Worm (Caenorhabditis elegans) whole organism, young adult: ENCODE data around the gene F20B6.4.
A peak's percentile ranks its signal among the peaks of the same experiment; 100 is the strongest.

Experiments used
- D2030.7 ChIP-seq: fragments of 200-800 bp; sonication (Bioruptor generic); IDR thresholded peaks from 2 replicates; pipeline ENCODE4 v1.3.6; 2022; ENCODE audit warnings: missing genetic modification reagents, missing genetic modification characterization, missing compliant biosample characterization
- F10E7.11 ChIP-seq: sonication (generic microtip); optimal IDR thresholded peaks from 2 replicates; lab custom pipeline; 2017; ENCODE audit warnings: mild to moderate bottlenecking, missing genetic modification characterization, moderate library complexity, missing compliant biosample characterization
- F52B5.7 ChIP-seq: sonication (generic microtip); optimal IDR thresholded peaks from 2 replicates; lab custom pipeline; 2016; ENCODE audit warnings: mild to moderate bottlenecking, missing genetic modification characterization, missing compliant biosample characterization
- T07F8.4 ChIP-seq: sonication (generic microtip); optimal IDR thresholded peaks from 2 replicates; lab custom pipeline; 2016; ENCODE audit warnings: mild to moderate bottlenecking, missing genetic modification characterization, moderate library complexity, missing compliant biosample characterization
- T26A5.8 ChIP-seq: sonication (generic microtip); optimal IDR thresholded peaks from 2 replicates; lab custom pipeline; 2016; ENCODE audit warnings: missing genetic modification characterization, missing compliant biosample characterization
- Y67H2A.10 ChIP-seq: fragments of 200-800 bp; sonication (Bioruptor generic); conservative IDR thresholded peaks from 2 replicates; pipeline ENCODE4 v1.3.6; 2022; ENCODE audit warnings: missing genetic modification reagents, missing genetic modification characterization, missing compliant biosample characterization
- Y95B8A.8 ChIP-seq: fragments of 200-800 bp; sonication (Bioruptor generic); IDR thresholded peaks from 2 replicates; pipeline ENCODE4 v1.3.6; 2022; ENCODE audit warnings: missing genetic modification reagents, missing genetic modification characterization, missing compliant biosample characterization
- ZK185.1 ChIP-seq: sonication (generic microtip); optimal IDR thresholded peaks from 2 replicates; lab custom pipeline; 2016; ENCODE audit warnings: mild to moderate bottlenecking, missing genetic modification characterization, missing compliant biosample characterization; ENCODE audit not compliant: poor library complexity, severe bottlenecking
- akir-1 ChIP-seq: fragments of 200-800 bp; sonication (Bioruptor generic); optimal IDR thresholded peaks from 2 replicates; lab custom pipeline; 2018; ENCODE audit warnings: mild to moderate bottlenecking, missing genetic modification characterization, moderate library complexity, missing compliant biosample characterization
- attf-3 ChIP-seq: fragments of 200-800 bp; sonication (Bioruptor generic); conservative IDR thresholded peaks from 2 replicates; pipeline ENCODE4 v1.3.6; 2022; ENCODE audit warnings: missing genetic modification reagents, missing genetic modification characterization, missing compliant biosample characterization
- attf-5 ChIP-seq: fragments of 200-800 bp; sonication (Bioruptor generic); optimal IDR thresholded peaks from 2 replicates; lab custom pipeline; 2018; ENCODE audit warnings: mild to moderate bottlenecking, missing genetic modification characterization, missing compliant biosample characterization
- bed-2 ChIP-seq: fragments of 200-800 bp; sonication (Bioruptor generic); IDR thresholded peaks from 2 replicates; pipeline ENCODE4 v1.3.6; 2022; ENCODE audit warnings: missing genetic modification reagents, missing genetic modification characterization, missing compliant biosample characterization
- ccch-3 ChIP-seq: fragments of 200-800 bp; sonication (Bioruptor generic); optimal IDR thresholded peaks from 2 replicates; lab custom pipeline; 2018; ENCODE audit warnings: mild to moderate bottlenecking, missing genetic modification characterization, missing compliant biosample characterization
- cebp-2 ChIP-seq: fragments of 200-800 bp; sonication (Bioruptor generic); IDR thresholded peaks from 2 replicates; pipeline ENCODE4 v1.3.6; 2022; ENCODE audit warnings: missing genetic modification characterization, missing compliant biosample characterization
- ceh-100 ChIP-seq: fragments of 200-800 bp; sonication (Bioruptor generic); IDR thresholded peaks from 2 replicates; pipeline ENCODE4 v1.3.6; 2022; ENCODE audit warnings: missing genetic modification reagents, missing genetic modification characterization, missing compliant biosample characterization
- ceh-27 ChIP-seq: fragments of 200-800 bp; sonication (Bioruptor generic); optimal IDR thresholded peaks from 2 replicates; lab custom pipeline; 2018; ENCODE audit warnings: mild to moderate bottlenecking, missing genetic modification characterization, moderate library complexity, missing compliant biosample characterization
- ceh-58 ChIP-seq: fragments of 200-800 bp; sonication (Bioruptor generic); IDR thresholded peaks from 2 replicates; pipeline ENCODE4 v1.3.6; 2022; ENCODE audit warnings: missing genetic modification characterization, missing compliant biosample characterization
- dpff-1 ChIP-seq: sonication (generic microtip); optimal IDR thresholded peaks from 2 replicates; lab custom pipeline; 2017; ENCODE audit warnings: mild to moderate bottlenecking, missing genetic modification characterization, missing compliant biosample characterization
- dpl-1 ChIP-seq: fragments of 150-350 bp; optimal IDR thresholded peaks from 2 replicates; lab custom pipeline; 2014; ENCODE audit warnings: missing biosample characterization, missing genetic modification reagents, missing genetic modification characterization
- efl-1 ChIP-seq: fragments of 150-350 bp; optimal IDR thresholded peaks from 2 replicates; lab custom pipeline; 2014; ENCODE audit warnings: missing biosample characterization, missing genetic modification reagents, missing genetic modification characterization
- egrh-3 ChIP-seq: fragments of 200-800 bp; sonication (Bioruptor generic); IDR thresholded peaks from 2 replicates; pipeline ENCODE4 v1.3.6; 2022; ENCODE audit warnings: missing genetic modification reagents, missing genetic modification characterization, missing compliant biosample characterization
- ets-4 ChIP-seq: fragments of 200-800 bp; sonication (Bioruptor generic); optimal IDR thresholded peaks from 2 replicates; lab custom pipeline; 2018; ENCODE audit warnings: mild to moderate bottlenecking, missing genetic modification characterization, missing compliant biosample characterization
- fkh-3 ChIP-seq: sonication (generic microtip); optimal IDR thresholded peaks from 2 replicates; lab custom pipeline; 2016; ENCODE audit warnings: mild to moderate bottlenecking, missing genetic modification characterization, missing compliant biosample characterization
- hmg-1.2 ChIP-seq: fragments of 200-800 bp; sonication (Bioruptor generic); IDR thresholded peaks from 2 replicates; pipeline ENCODE4 v1.3.6; 2022; ENCODE audit warnings: missing genetic modification reagents, missing genetic modification characterization, missing compliant biosample characterization
- hsf-1 ChIP-seq: fragments of 200-800 bp; sonication (Bioruptor generic); IDR thresholded peaks from 2 replicates; pipeline ENCODE4 v1.3.6; 2022; ENCODE audit warnings: missing genetic modification reagents, missing genetic modification characterization, missing compliant biosample characterization
- lin-35 ChIP-seq, 3 experiments: fragments of 150-350 bp in 2 of 3; sonication (generic microtip) in 1 of 3; optimal IDR thresholded peaks; 2 replicates each; lab custom pipeline; 2014 to 2018; ENCODE audit warnings: missing biosample characterization in 3 of 3, missing genetic modification characterization in 3 of 3, missing genetic modification reagents in 3 of 3
- lin-54 ChIP-seq: fragments of 200-800 bp; sonication (Bioruptor generic); optimal IDR thresholded peaks from 2 replicates; lab custom pipeline; 2018; ENCODE audit warnings: mild to moderate bottlenecking, missing genetic modification characterization, missing compliant biosample characterization
- lir-1 ChIP-seq: fragments of 200-800 bp; sonication (Bioruptor generic); conservative IDR thresholded peaks from 2 replicates; pipeline ENCODE4 v1.3.6; 2022; ENCODE audit warnings: missing genetic modification reagents, missing genetic modification characterization, missing compliant biosample characterization
- lsl-1 ChIP-seq: fragments of 200-800 bp; sonication (Bioruptor generic); optimal IDR thresholded peaks from 2 replicates; lab custom pipeline; 2018; ENCODE audit warnings: mild to moderate bottlenecking, missing genetic modification characterization, moderate library complexity, missing compliant biosample characterization
- lsy-27 ChIP-seq: sonication (generic microtip); optimal IDR thresholded peaks from 2 replicates; lab custom pipeline; 2017; ENCODE audit warnings: missing genetic modification characterization, mild to moderate bottlenecking, missing compliant biosample characterization, antibody characterized with exemption, missing genotype, borderline replicate concordance; ENCODE audit not compliant: insufficient read depth
- madf-10 ChIP-seq: sonication (generic microtip); optimal IDR thresholded peaks from 2 replicates; lab custom pipeline; 2016; ENCODE audit warnings: mild to moderate bottlenecking, missing genetic modification characterization, missing compliant biosample characterization
- mcd-1 ChIP-seq: fragments of 200-800 bp; sonication (Bioruptor generic); IDR thresholded peaks from 2 replicates; pipeline ENCODE4 v1.3.6; 2022; ENCODE audit warnings: missing genetic modification reagents, missing genetic modification characterization, missing compliant biosample characterization
- mel-28 ChIP-seq: sonication (generic microtip); optimal IDR thresholded peaks from 2 replicates; lab custom pipeline; 2016; ENCODE audit warnings: borderline replicate concordance, mild to moderate bottlenecking, missing genetic modification characterization, missing compliant biosample characterization
- mes-4 ChIP-seq: sonication (generic microtip); optimal IDR thresholded peaks from 2 replicates; lab custom pipeline; 2016; ENCODE audit warnings: missing genotype, missing genetic modification characterization, missing compliant biosample characterization
- nfya-2 ChIP-seq: fragments of 200-800 bp; sonication (Bioruptor generic); IDR thresholded peaks from 2 replicates; pipeline ENCODE4 v1.3.6; 2022; ENCODE audit warnings: missing genetic modification reagents, missing genetic modification characterization, missing compliant biosample characterization
- nhr-179 ChIP-seq: sonication (generic microtip); optimal IDR thresholded peaks from 2 replicates; lab custom pipeline; 2016; ENCODE audit warnings: mild to moderate bottlenecking, missing genetic modification characterization, missing compliant biosample characterization
- nhr-27 ChIP-seq: fragments of 200-800 bp; sonication (Bioruptor generic); optimal IDR thresholded peaks from 2 replicates; lab custom pipeline; 2018; ENCODE audit warnings: mild to moderate bottlenecking, missing genetic modification characterization, moderate library complexity, missing compliant biosample characterization
- nhr-90 ChIP-seq: sonication (generic microtip); optimal IDR thresholded peaks from 2 replicates; lab custom pipeline; 2016; ENCODE audit warnings: missing genotype, mild to moderate bottlenecking, missing genetic modification characterization, missing compliant biosample characterization
- pha-4 ChIP-seq: fragments of 150-350 bp; sonication (generic microtip); optimal IDR thresholded peaks from 2 replicates; lab custom pipeline; 2014; ENCODE audit warnings: missing biosample characterization, missing genetic modification reagents, missing genetic modification characterization
- repo-1 ChIP-seq: sonication (generic microtip); optimal IDR thresholded peaks from 2 replicates; lab custom pipeline; 2017; ENCODE audit warnings: mild to moderate bottlenecking, missing genetic modification characterization, missing compliant biosample characterization
- rpc-1 ChIP-seq, 2 experiments: fragments of 150-350 bp in 1 of 2; sonication (generic microtip) in 1 of 2; optimal IDR thresholded peaks; 2 replicates each; lab custom pipeline; 2014 to 2018; ENCODE audit warnings: missing biosample characterization in 1 of 2, missing genetic modification characterization in 1 of 2, missing genetic modification reagents in 1 of 2, missing genotype in 1 of 2
- snpc-1.1 ChIP-seq: sonication (generic microtip); optimal IDR thresholded peaks from 2 replicates; lab custom pipeline; 2017; ENCODE audit warnings: missing genetic modification characterization, mild to moderate bottlenecking, missing compliant biosample characterization, antibody characterized with exemption, moderate library complexity, missing genotype, missing genetic modification reagents; ENCODE audit not compliant: insufficient read depth
- unc-130 ChIP-seq: sonication (generic microtip); optimal IDR thresholded peaks from 2 replicates; lab custom pipeline; 2016; ENCODE audit warnings: missing genetic modification reagents, missing genetic modification characterization, missing compliant biosample characterization
- unc-62 ChIP-seq: fragments of 150-350 bp; optimal IDR thresholded peaks from 2 replicates; lab custom pipeline; 2014; ENCODE audit warnings: missing biosample characterization, missing genetic modification reagents, missing genetic modification characterization
- ztf-18 ChIP-seq: sonication (generic microtip); optimal IDR thresholded peaks from 2 replicates; lab custom pipeline; 2016; ENCODE audit warnings: missing genotype, mild to moderate bottlenecking, missing genetic modification characterization, missing compliant biosample characterization
- ztf-28 ChIP-seq: fragments of 200-800 bp; sonication (Bioruptor generic); IDR thresholded peaks from 2 replicates; pipeline ENCODE4 v1.3.6; 2022; ENCODE audit warnings: missing genetic modification reagents, missing genetic modification characterization, missing compliant biosample characterization
- ztf-6 ChIP-seq: fragments of 200-800 bp; sonication (Bioruptor generic); IDR thresholded peaks from 2 replicates; pipeline ENCODE4 v1.3.6; 2022; ENCODE audit warnings: missing genetic modification reagents, missing genetic modification characterization, missing compliant biosample characterization

The F20B6.4 gene

ce11 chrX:4147600-4148448 lies 48.5 kb downstream of the F20B6.4 start:
- peak; percentile 6 for TF ChIP-seq unc-130
- no peak for TF ChIP-seq ccch-3 (GFP tag; lab: Kevin White, UChicago)
- no peak for TF ChIP-seq ztf-18 (tag; lab: Kevin White, UChicago)
- TF ChIP-seq nfya-2, result peak; percentile 59; the same call in 1 of the 2 replicates
- no peak for TF ChIP-seq D2030.7 (GFP tag; lab: Robert Waterston, UW)
- no peak for TF ChIP-seq fkh-3 (tag; lab: Kevin White, UChicago)
- no peak for TF ChIP-seq bed-2 (GFP tag; lab: Robert Waterston, UW)
- TF ChIP-seq nhr-179 (tag; lab: Kevin White, UChicago), result no peak
- TF ChIP-seq lsl-1 (GFP tag; lab: Kevin White, UChicago), result no peak
- TF ChIP-seq attf-5 (GFP tag; lab: Kevin White, UChicago), result no peak
- no peak for TF ChIP-seq T07F8.4 (tag; lab: Kevin White, UChicago)
- peak; percentile 50 for TF ChIP-seq F10E7.11 (tag; lab: Kevin White, UChicago)
- TF ChIP-seq dpl-1 (GFP tag; lab: Kevin White, UChicago), result no peak
- no peak for TF ChIP-seq mel-28 (tag; lab: Kevin White, UChicago)
- no peak for TF ChIP-seq lsy-27 (tag; lab: Kevin White, UChicago)
- TF ChIP-seq egrh-3, result no peak
- TF ChIP-seq mes-4 (tag; lab: Kevin White, UChicago), result no peak
- TF ChIP-seq lin-54, result no peak
- TF ChIP-seq ceh-58, result no peak
- no peak for TF ChIP-seq ztf-6
- TF ChIP-seq attf-3 (GFP tag; lab: Robert Waterston, UW), result no peak
- TF ChIP-seq lir-1 (GFP tag; lab: Robert Waterston, UW), result no peak
- no peak for TF ChIP-seq pha-4 (tag; lab: Kevin White, UChicago)
- TF ChIP-seq ztf-28 (GFP tag; lab: Robert Waterston, UW), result no peak
- no peak for TF ChIP-seq efl-1 (GFP tag; lab: Kevin White, UChicago)
- TF ChIP-seq madf-10 (tag; lab: Kevin White, UChicago), result peak; percentile 73
- no peak for TF ChIP-seq hsf-1 (GFP tag; lab: Robert Waterston, UW)
- TF ChIP-seq ceh-100 (GFP tag; lab: Robert Waterston, UW), result no peak; the same call in 1 of the 2 replicates
- no peak for TF ChIP-seq akir-1 (GFP tag; lab: Kevin White, UChicago)
- no peak; the same call in 1 of the 2 replicates for TF ChIP-seq hmg-1.2 (GFP tag; lab: Robert Waterston, UW)
- TF ChIP-seq repo-1, result peak; percentile 69
- no peak for TF ChIP-seq Y95B8A.8 (GFP tag; lab: Robert Waterston, UW)
- no peak for TF ChIP-seq cebp-2
- peak; percentile 71 for TF ChIP-seq dpff-1 (tag; lab: Kevin White, UChicago)
- TF ChIP-seq rpc-1 (optimal IDR thresholded peaks at IDR 0.05; lab: Kevin White, UChicago), result no peak
- TF ChIP-seq rpc-1 (tag; optimal IDR thresholded peaks at IDR 0.05; lab: Kevin White, UChicago), result no peak
- no peak for TF ChIP-seq Y67H2A.10 (GFP tag; lab: Robert Waterston, UW)
- TF ChIP-seq nhr-90 (tag; lab: Kevin White, UChicago), result peak; percentile 90
- no peak for TF ChIP-seq mcd-1 (GFP tag; lab: Robert Waterston, UW)
- TF ChIP-seq lin-35 (GFP tag; optimal IDR thresholded peaks at IDR 0.05; lab: Kevin White, UChicago), result peak in 1 of 3 experiments; percentile 78
- no peak for TF ChIP-seq nhr-27 (tag; lab: Kevin White, UChicago)
- TF ChIP-seq ets-4, result no peak
- no peak for TF ChIP-seq T26A5.8 (tag; lab: Kevin White, UChicago)
- TF ChIP-seq unc-62, result no peak
- peak; percentile 44 for TF ChIP-seq F52B5.7
- peak; percentile 33 for TF ChIP-seq ZK185.1 (tag; lab: Kevin White, UChicago)
- TF ChIP-seq snpc-1.1 (tag; lab: Kevin White, UChicago), result no peak
- no peak for TF ChIP-seq ceh-27 (GFP tag; lab: Kevin White, UChicago)
